Fruit fly (Drosophila melanogaster) whole organism, embryonic: ENCODE data around the gene pasi2.

Experiments used
- Abd-B ChIP-seq: fragments of 200-800 bp; sonication (Bioruptor generic); optimal IDR thresholded peaks from 2 replicates; lab custom pipeline; 2018; ENCODE audit warnings: missing biosample characterization, mild to moderate bottlenecking, missing genetic modification characterization, moderate library complexity
- B-H1 ChIP-seq: fragments of 200-800 bp; sonication (Bioruptor generic); IDR thresholded peaks from 3 replicates; pipeline ENCODE4 v1.3.6; 2022; ENCODE audit warnings: missing biosample characterization, missing genetic modification characterization
- CG10209 ChIP-seq: fragments of 200-800 bp; sonication (Bioruptor generic); optimal IDR thresholded peaks from 3 replicates; lab custom pipeline; 2017; ENCODE audit warnings: missing biosample characterization, mild to moderate bottlenecking, missing genetic modification characterization, missing genetic modification reagents
- CG12236 ChIP-seq: fragments of 200-800 bp; sonication (Bioruptor generic); optimal IDR thresholded peaks from 2 replicates; lab custom pipeline; 2016; ENCODE audit warnings: missing biosample characterization, missing genetic modification characterization
- CG12659 ChIP-seq: fragments of 200-800 bp; sonication (Bioruptor generic); optimal IDR thresholded peaks from 3 replicates; lab custom pipeline; 2017; ENCODE audit warnings: mild to moderate bottlenecking, missing biosample characterization, missing genetic modification reagents, missing genetic modification characterization
- CG13296 ChIP-seq: fragments of 200-800 bp; sonication (Bioruptor generic); optimal IDR thresholded peaks from 3 replicates; lab custom pipeline; 2018; ENCODE audit warnings: missing biosample characterization, mild to moderate bottlenecking, missing genetic modification characterization
- CG14441 ChIP-seq: fragments of 200-800 bp; sonication (Bioruptor generic); IDR thresholded peaks from 2 replicates; pipeline ENCODE4 v1.3.6; 2022; ENCODE audit warnings: missing biosample characterization, missing genetic modification characterization
- CG14710 ChIP-seq: fragments of 200-800 bp; sonication (Bioruptor generic); optimal IDR thresholded peaks from 3 replicates; lab custom pipeline; 2019; ENCODE audit warnings: missing biosample characterization, mild to moderate bottlenecking, missing genetic modification characterization, moderate library complexity
- CG14965 ChIP-seq: fragments of 200-800 bp; sonication (Bioruptor generic); optimal IDR thresholded peaks from 2 replicates; lab custom pipeline; 2016; ENCODE audit warnings: missing biosample characterization, missing genetic modification characterization, borderline replicate concordance
- CG18476 ChIP-seq: fragments of 200-800 bp; sonication (Bioruptor generic); optimal IDR thresholded peaks from 2 replicates; lab custom pipeline; 2016; ENCODE audit warnings: missing biosample characterization, mild to moderate bottlenecking, missing genetic modification characterization
- CG2202 ChIP-seq: fragments of 200-800 bp; sonication (Bioruptor generic); optimal IDR thresholded peaks from 2 replicates; lab custom pipeline; 2018; ENCODE audit warnings: missing biosample characterization, mild to moderate bottlenecking, missing genetic modification characterization
- CG31224 ChIP-seq: fragments of 200-800 bp; sonication (Bioruptor generic); IDR thresholded peaks from 2 replicates; pipeline ENCODE4 v1.3.6; 2022; ENCODE audit warnings: missing biosample characterization, missing genetic modification characterization
- CG3847 ChIP-seq: fragments of 200-800 bp; sonication (Bioruptor generic); IDR thresholded peaks from 2 replicates; pipeline ENCODE4 v1.3.6; 2022; ENCODE audit warnings: missing biosample characterization, missing genetic modification characterization
- CG7357 ChIP-seq: fragments of 200-800 bp; sonication (Bioruptor generic); IDR thresholded peaks from 3 replicates; pipeline ENCODE4 v1.3.6; 2022; ENCODE audit warnings: missing biosample characterization, missing genetic modification characterization
- CG7963 ChIP-seq: fragments of 200-800 bp; sonication (Bioruptor generic); IDR thresholded peaks from 3 replicates; pipeline ENCODE4 v1.3.6; 2022; ENCODE audit warnings: missing biosample characterization, missing genetic modification characterization; ENCODE audit not compliant: partially characterized antibody
- Dfd ChIP-seq, 2 experiments: fragments of >200 bp; optimal IDR thresholded peaks; 2 replicates each; lab custom pipeline; 2017; ENCODE audit warnings: missing biosample characterization in 2 of 2, missing genetic modification characterization in 2 of 2
- Doc3 ChIP-seq: fragments of 200-800 bp; sonication (Bioruptor generic); IDR thresholded peaks from 3 replicates; pipeline ENCODE4 v1.3.6; 2022; ENCODE audit warnings: missing biosample characterization, missing genetic modification characterization; ENCODE audit not compliant: partially characterized antibody
- NK7.1 ChIP-seq: fragments of 200-800 bp; sonication (Bioruptor generic); optimal IDR thresholded peaks from 3 replicates; lab custom pipeline; 2016; ENCODE audit warnings: missing biosample characterization, missing genetic modification characterization
- Rfx ChIP-seq: fragments of 200-800 bp; sonication (Bioruptor generic); IDR thresholded peaks from 2 replicates; pipeline ENCODE4 v1.3.6; 2022; ENCODE audit warnings: missing biosample characterization, missing genetic modification characterization
- Vsx1 ChIP-seq: fragments of 200-800 bp; sonication (Bioruptor generic); optimal IDR thresholded peaks from 2 replicates; lab custom pipeline; 2017; ENCODE audit warnings: missing biosample characterization, mild to moderate bottlenecking, missing genetic modification characterization, missing genetic modification reagents
- Xrp1 ChIP-seq: fragments of 200-800 bp; sonication (Bioruptor generic); IDR thresholded peaks from 2 replicates; pipeline ENCODE4 v1.3.6; 2022; ENCODE audit warnings: missing biosample characterization, missing genetic modification characterization
- al ChIP-seq: fragments of 200-800 bp; sonication (Bioruptor generic); IDR thresholded peaks from 2 replicates; pipeline ENCODE4 v1.3.6; 2022; ENCODE audit warnings: missing biosample characterization, missing genetic modification characterization
- bowl ChIP-seq: fragments of 200-800 bp; sonication (Bioruptor generic); IDR thresholded peaks from 2 replicates; pipeline ENCODE4 v1.3.6; 2022; ENCODE audit warnings: missing biosample characterization, missing genetic modification characterization
- br ChIP-seq: fragments of >200 bp; optimal IDR thresholded peaks from 2 replicates; lab custom pipeline; 2017
- cato ChIP-seq: fragments of 200-800 bp; sonication (Bioruptor generic); optimal IDR thresholded peaks from 2 replicates; lab custom pipeline; 2016; ENCODE audit warnings: missing biosample characterization, missing genetic modification characterization, borderline replicate concordance
- caup ChIP-seq: fragments of 200-800 bp; sonication (Bioruptor generic); optimal IDR thresholded peaks from 3 replicates; lab custom pipeline; 2017; ENCODE audit warnings: missing biosample characterization, mild to moderate bottlenecking, missing genetic modification characterization, moderate library complexity; ENCODE audit not compliant: severe bottlenecking
- chm ChIP-seq: fragments of 200-800 bp; sonication (Bioruptor generic); IDR thresholded peaks from 2 replicates; pipeline ENCODE4 v1.3.6; 2022; ENCODE audit warnings: missing biosample characterization, missing genetic modification characterization
- corto ChIP-seq: fragments of 200-800 bp; sonication (Bioruptor generic); optimal IDR thresholded peaks from 2 replicates; lab custom pipeline; 2016; ENCODE audit warnings: missing biosample characterization, mild to moderate bottlenecking, missing genetic modification characterization, moderate library complexity
- dmrt11E ChIP-seq: fragments of 200-800 bp; sonication (Bioruptor generic); optimal IDR thresholded peaks from 3 replicates; lab custom pipeline; 2018; ENCODE audit warnings: missing biosample characterization, mild to moderate bottlenecking, missing genetic modification characterization, moderate library complexity
- en ChIP-seq: fragments of 200-800 bp; sonication (Bioruptor generic); optimal IDR thresholded peaks from 2 replicates; lab custom pipeline; 2016; ENCODE audit warnings: missing biosample characterization, missing genetic modification characterization
- fu2 ChIP-seq: fragments of 200-800 bp; sonication (Bioruptor generic); optimal IDR thresholded peaks from 2 replicates; lab custom pipeline; 2016; ENCODE audit warnings: missing biosample characterization, missing genetic modification characterization
- gcm2 ChIP-seq: fragments of 200-800 bp; sonication (Bioruptor generic); optimal IDR thresholded peaks from 2 replicates; lab custom pipeline; 2016; ENCODE audit warnings: missing biosample characterization, missing genetic modification characterization
- kah ChIP-seq: fragments of 200-800 bp; sonication (Bioruptor generic); optimal IDR thresholded peaks from 2 replicates; lab custom pipeline; 2018; ENCODE audit warnings: missing biosample characterization, mild to moderate bottlenecking, missing genetic modification characterization
- klu ChIP-seq: fragments of 200-800 bp; sonication (Bioruptor generic); IDR thresholded peaks from 2 replicates; pipeline ENCODE4 v1.3.6; 2022; ENCODE audit warnings: missing biosample characterization, missing genetic modification characterization
- lilli ChIP-seq: fragments of 200-800 bp; sonication (Bioruptor generic); optimal IDR thresholded peaks from 3 replicates; lab custom pipeline; 2016; ENCODE audit warnings: missing biosample characterization, missing genetic modification characterization
- nau ChIP-seq: fragments of 200-800 bp; sonication (Bioruptor generic); optimal IDR thresholded peaks from 3 replicates; lab custom pipeline; 2017; ENCODE audit warnings: missing biosample characterization, mild to moderate bottlenecking, missing genetic modification characterization, missing genetic modification reagents
- nom ChIP-seq: fragments of 200-800 bp; sonication (Bioruptor generic); optimal IDR thresholded peaks from 2 replicates; lab custom pipeline; 2017; ENCODE audit warnings: missing biosample characterization, missing genetic modification characterization, mild to moderate bottlenecking, moderate library complexity, missing genetic modification reagents
- pb ChIP-seq: fragments of 200-800 bp; sonication (Bioruptor generic); optimal IDR thresholded peaks from 3 replicates; lab custom pipeline; 2016; ENCODE audit warnings: missing biosample characterization, missing genetic modification characterization
- peb ChIP-seq: fragments of 200-800 bp; sonication (Bioruptor generic); IDR thresholded peaks from 2 replicates; pipeline ENCODE4 v1.3.6; 2022; ENCODE audit warnings: missing biosample characterization, missing genetic modification characterization
- pita ChIP-seq: fragments of 200-800 bp; sonication (Bioruptor generic); optimal IDR thresholded peaks from 2 replicates; lab custom pipeline; 2017; ENCODE audit warnings: missing biosample characterization, mild to moderate bottlenecking, missing genetic modification characterization
- pros ChIP-seq: fragments of 200-800 bp; sonication (Bioruptor generic); optimal IDR thresholded peaks from 3 replicates; lab custom pipeline; 2019; ENCODE audit warnings: missing biosample characterization, mild to moderate bottlenecking, missing genetic modification characterization, moderate library complexity
- shn ChIP-seq: fragments of 200-800 bp; sonication (Bioruptor generic); optimal IDR thresholded peaks from 3 replicates; lab custom pipeline; 2016; ENCODE audit warnings: missing biosample characterization, missing genetic modification characterization
- sim ChIP-seq: fragments of 200-800 bp; sonication (Bioruptor generic); IDR thresholded peaks from 2 replicates; pipeline ENCODE4 v1.3.6; 2022; ENCODE audit warnings: missing biosample characterization, missing genetic modification characterization
- sqz ChIP-seq: fragments of 200-800 bp; sonication (Bioruptor generic); optimal IDR thresholded peaks from 3 replicates; lab custom pipeline; 2018; ENCODE audit warnings: missing biosample characterization, mild to moderate bottlenecking, missing genetic modification characterization
- sr ChIP-seq: fragments of 200-800 bp; sonication (Bioruptor generic); IDR thresholded peaks from 3 replicates; pipeline ENCODE4 v1.3.6; 2022; ENCODE audit warnings: missing biosample characterization, missing genetic modification characterization
- tin ChIP-seq: fragments of 200-800 bp; sonication (Bioruptor generic); optimal IDR thresholded peaks from 3 replicates; lab custom pipeline; 2016; ENCODE audit warnings: missing biosample characterization, missing genetic modification characterization
- tna ChIP-seq: fragments of 200-800 bp; sonication (Bioruptor generic); IDR thresholded peaks from 2 replicates; pipeline ENCODE4 v1.3.6; 2022; ENCODE audit warnings: missing biosample characterization, missing genetic modification characterization; ENCODE audit not compliant: partially characterized antibody
- trh ChIP-seq: fragments of 200-800 bp; sonication (Bioruptor generic); optimal IDR thresholded peaks from 2 replicates; lab custom pipeline; 2016; ENCODE audit warnings: missing biosample characterization, missing genetic modification characterization
- yki ChIP-seq: fragments of >200 bp; optimal IDR thresholded peaks from 3 replicates; lab custom pipeline; 2018
- zen ChIP-seq: fragments of 200-800 bp; sonication (Bioruptor generic); optimal IDR thresholded peaks from 3 replicates; lab custom pipeline; 2018; ENCODE audit warnings: missing biosample characterization, mild to moderate bottlenecking, missing genetic modification characterization, moderate library complexity
- zen2 ChIP-seq: fragments of 200-800 bp; sonication (Bioruptor generic); IDR thresholded peaks from 3 replicates; pipeline ENCODE4 v1.3.6; 2022; ENCODE audit warnings: missing biosample characterization, missing genetic modification characterization; ENCODE audit not compliant: partially characterized antibody
- zf30C ChIP-seq: fragments of 200-800 bp; sonication (Bioruptor generic); optimal IDR thresholded peaks from 3 replicates; lab custom pipeline; 2018; ENCODE audit warnings: missing biosample characterization, mild to moderate bottlenecking, missing genetic modification characterization

Gene pasi2

DNA sequence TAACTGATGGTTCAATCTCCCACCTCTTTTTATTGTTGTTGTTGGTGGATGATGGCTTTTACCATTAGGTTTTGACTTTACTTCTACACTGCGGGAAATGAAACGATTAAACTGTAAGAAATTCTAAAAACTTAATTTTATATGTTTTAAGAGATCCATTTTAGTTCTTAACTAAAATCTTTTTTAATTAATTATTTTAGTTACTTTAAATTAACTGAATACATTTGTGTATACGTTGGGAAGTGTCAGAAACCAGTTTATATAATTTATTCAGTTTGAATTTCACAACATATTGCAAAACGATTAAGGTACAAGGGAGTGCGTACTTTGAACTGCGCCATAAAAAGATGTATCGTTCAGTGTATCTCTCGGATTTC, 18.3 kb downstream of the pasi2 start (continued):
- peak; percentile 92 for TF ChIP-seq CG14710 (tag; lab: Kevin White, UChicago)
- peak; percentile 80 for TF ChIP-seq caup (GFP tag; lab: Kevin White, UChicago)
- no peak for TF ChIP-seq Dfd (GFP tag; optimal IDR thresholded peaks at IDR 0.05; lab: Kevin White, UChicago)
- no peak for TF ChIP-seq zen2 (GFP tag; lab: Robert Waterston, UW)
- peak; percentile 91 for TF ChIP-seq CG12659 (GFP tag; lab: Kevin White, UChicago)
- no peak for TF ChIP-seq bowl (GFP tag; lab: Robert Waterston, UW)
- peak; percentile 73 for TF ChIP-seq nau (GFP tag; lab: Kevin White, UChicago)
- TF ChIP-seq Doc3 (GFP tag; lab: Robert Waterston, UW): no peak
- peak; percentile 36 for TF ChIP-seq trh (GFP tag; lab: Kevin White, UChicago)
- no peak for TF ChIP-seq gcm2 (GFP tag; lab: Kevin White, UChicago)
- no peak for TF ChIP-seq Rfx (GFP tag; lab: Robert Waterston, UW)
- peak; percentile 79 for TF ChIP-seq tin (GFP tag; lab: Kevin White, UChicago)
- TF ChIP-seq CG7963 (GFP tag; lab: Robert Waterston, UW): no peak
- no peak for TF ChIP-seq shn
- no peak for TF ChIP-seq CG31224 (GFP tag; lab: Robert Waterston, UW)
- peak; percentile 84 for TF ChIP-seq dmrt11E
- peak; percentile 56 for TF ChIP-seq nom (GFP tag; lab: Kevin White, UChicago)
- TF ChIP-seq en (GFP tag; lab: Kevin White, UChicago): no peak
- no peak for TF ChIP-seq Abd-B (GFP tag; lab: Kevin White, UChicago)
- peak; percentile 24 for TF ChIP-seq sqz (GFP tag; lab: Kevin White, UChicago)
- TF ChIP-seq sim (GFP tag; lab: Robert Waterston, UW): no peak
- no peak for TF ChIP-seq CG14441
- TF ChIP-seq fu2 (GFP tag; lab: Kevin White, UChicago): peak; percentile 2
- peak; percentile 85 for TF ChIP-seq CG18476 (GFP tag; lab: Kevin White, UChicago)
- no peak for TF ChIP-seq br (lab: Kevin White, UChicago)
- peak; percentile 75 for TF ChIP-seq cato
- TF ChIP-seq CG12236 (GFP tag; lab: Kevin White, UChicago): no peak
- peak; percentile 67 for TF ChIP-seq zf30C (GFP tag; lab: Kevin White, UChicago)
- no peak for TF ChIP-seq B-H1
- TF ChIP-seq al (GFP tag; lab: Robert Waterston, UW): no peak
- TF ChIP-seq pita (GFP tag; lab: Kevin White, UChicago): no peak
- peak; percentile 79 for TF ChIP-seq CG7357 (GFP tag; lab: Robert Waterston, UW)
- TF ChIP-seq zen (tag; lab: Kevin White, UChicago): peak; percentile 72
- peak; percentile 13 for TF ChIP-seq pb (GFP tag; lab: Kevin White, UChicago)
- no peak for TF ChIP-seq klu (GFP tag; lab: Robert Waterston, UW)
- peak; percentile 81 for TF ChIP-seq Vsx1 (GFP tag; lab: Kevin White, UChicago)
- TF ChIP-seq CG13296 (GFP tag; lab: Kevin White, UChicago): peak; percentile 77
- no peak for TF ChIP-seq CG3847 (GFP tag; lab: Robert Waterston, UW)
- TF ChIP-seq kah (GFP tag; lab: Kevin White, UChicago): peak; percentile 64
- peak; percentile 62 for TF ChIP-seq lilli (GFP tag; lab: Kevin White, UChicago)
- TF ChIP-seq peb (GFP tag; lab: Robert Waterston, UW): no peak
- no peak for TF ChIP-seq pros (GFP tag; lab: Kevin White, UChicago)
- peak; percentile 30 for TF ChIP-seq NK7.1 (GFP tag; lab: Kevin White, UChicago)
- TF ChIP-seq chm: no peak
- no peak for TF ChIP-seq tna (GFP tag; lab: Robert Waterston, UW)
- TF ChIP-seq CG10209 (GFP tag; lab: Kevin White, UChicago): peak; percentile 86
- TF ChIP-seq sr (GFP tag; lab: Robert Waterston, UW): no peak
- peak; percentile 75 for TF ChIP-seq CG2202
- TF ChIP-seq corto: peak; percentile 46
- no peak for TF ChIP-seq CG14965 (GFP tag; lab: Kevin White, UChicago)
- TF ChIP-seq yki: no peak
- no peak for TF ChIP-seq Xrp1
